ENCODE assay signal across 1 worm cellular context in genomic region chrX:10637048-10637928, ce11.
TF ChIP-seq lines count a peak whose summit lies in the region.

No protein-coding gene starts in this region.

TF ChIP-seq in whole organism, L4 larva, 104 proteins besides CTCF, POLR2A, EP300 and RAD21 (continued from another document):
- TF ChIP-seq mdt-29 (GFP tag; IDR thresholded peaks at IDR 0.05; lab: Robert Waterston, UW) (no peak), tag-97 (GFP tag; IDR thresholded peaks at IDR 0.05; lab: Robert Waterston, UW) (peak; percentile 78; the same call in 1 of the 2 replicates), mxl-2 (GFP tag; conservative IDR thresholded peaks at IDR 0.05; lab: Robert Waterston, UW) (no peak), arid-1 (GFP tag; conservative IDR thresholded peaks at IDR 0.05; lab: Robert Waterston, UW) (peak; percentile 54; the same call in 1 of the 2 replicates), lin-15B (tag; optimal IDR thresholded peaks at IDR 0.05; lab: Kevin White, UChicago) (no peak), nhr-6 (tag; optimal IDR thresholded peaks at IDR 0.05; lab: Kevin White, UChicago) (peak; percentile 25), lin-29 (GFP tag; IDR thresholded peaks at IDR 0.05; lab: Robert Waterston, UW) (no peak), dmd-6 (GFP tag; IDR thresholded peaks at IDR 0.05; lab: Robert Waterston, UW) (peak; percentile 88), zfp-3 (GFP tag; conservative IDR thresholded peaks at IDR 0.05; lab: Robert Waterston, UW) (no peak), unc-62 (GFP tag; optimal IDR thresholded peaks at IDR 0.05 in 1 of 2; lab: Kevin White, UChicago) (peak in 1 of 2 experiments; percentile 99), unc-62 (tag; optimal IDR thresholded peaks at IDR 0.05; lab: Kevin White, UChicago) (no peak), mes-2 (tag; optimal IDR thresholded peaks at IDR 0.05; lab: Kevin White, UChicago; ENCODE audit: poor library complexity, severe bottlenecking) (peak; percentile 55), madf-9 (GFP tag; conservative IDR thresholded peaks at IDR 0.05; lab: Robert Waterston, UW) (peak; percentile 39), nhr-11 (tag; optimal IDR thresholded peaks at IDR 0.05; lab: Kevin White, UChicago) (peak; percentile 36), aly-2 (tag; optimal IDR thresholded peaks at IDR 0.05; lab: Kevin White, UChicago) (no peak), ztf-11 (tag; optimal IDR thresholded peaks at IDR 0.05; lab: Kevin White, UChicago) (no peak), snpc-4 (tag; optimal IDR thresholded peaks at IDR 0.05; lab: Kevin White, UChicago) (no peak), sdz-12 (GFP tag; optimal IDR thresholded peaks at IDR 0.05; lab: Kevin White, UChicago) (no peak), ceh-32 (tag; optimal IDR thresholded peaks at IDR 0.05; lab: Kevin White, UChicago; ENCODE audit: poor library complexity) (peak; percentile 73), tra-1 (GFP tag; IDR thresholded peaks at IDR 0.05; lab: Robert Waterston, UW) (peak; percentile 89), F49E8.2 (tag; optimal IDR thresholded peaks at IDR 0.05; lab: Kevin White, UChicago; ENCODE audit: borderline replicate concordance) (no peak), Y5F2A.4 (GFP tag; optimal IDR thresholded peaks at IDR 0.05; lab: Kevin White, UChicago) (no peak), nhr-10 (tag; optimal IDR thresholded peaks at IDR 0.05; lab: Kevin White, UChicago) (peak; percentile 34), F44E2.7 (GFP tag; IDR thresholded peaks at IDR 0.05; lab: Robert Waterston, UW) (0 out of 2 replicates have a peak, but pooled peaks have one; percentile 37), unc-130 (GFP tag; optimal IDR thresholded peaks at IDR 0.05; lab: Kevin White, UChicago) (no peak), ctbp-1 (GFP tag; IDR thresholded peaks at IDR 0.05; lab: Robert Waterston, UW) (peak; percentile 88), ceh-44 (GFP tag; IDR thresholded peaks at IDR 0.05; lab: Robert Waterston, UW) (no peak)
TF ChIP-seq in whole organism, L4 larva: peak in this region for 54.
